Worm (Caenorhabditis elegans) whole organism, late embryonic: Measurements from ENCODE around the gene nuo-4.

Experiments used
- C08G9.2 ChIP-seq: sonication (generic microtip); optimal IDR thresholded peaks from 2 replicates; lab custom pipeline; 2016; ENCODE audit warnings: mild to moderate bottlenecking, missing genetic modification characterization, moderate library complexity, missing compliant biosample characterization
- C38D4.7 ChIP-seq: fragments of 200-800 bp; sonication (Bioruptor generic); optimal IDR thresholded peaks from 2 replicates; lab custom pipeline; 2018; ENCODE audit warnings: mild to moderate bottlenecking, missing genetic modification characterization, moderate library complexity, missing compliant biosample characterization
- F13H6.1 ChIP-seq: sonication (generic microtip); optimal IDR thresholded peaks from 2 replicates; lab custom pipeline; 2016; ENCODE audit warnings: missing genetic modification characterization, missing compliant biosample characterization
- K09A11.1 ChIP-seq: sonication (generic microtip); optimal IDR thresholded peaks from 2 replicates; lab custom pipeline; 2017; ENCODE audit warnings: antibody characterized with exemption, mild to moderate bottlenecking, missing genetic modification characterization, missing compliant biosample characterization; ENCODE audit not compliant: insufficient read depth
- ahr-1 ChIP-seq: sonication (generic microtip); optimal IDR thresholded peaks from 2 replicates; lab custom pipeline; 2016; ENCODE audit warnings: missing genetic modification characterization, missing compliant biosample characterization
- ama-1 ChIP-seq: fragments of 150-350 bp; optimal IDR thresholded peaks from 2 replicates; lab custom pipeline; 2014
- ceh-14 ChIP-seq: sonication (generic microtip); optimal IDR thresholded peaks from 2 replicates; lab custom pipeline; 2016; ENCODE audit warnings: missing genotype, missing genetic modification characterization, missing compliant biosample characterization
- ceh-18 ChIP-seq: sonication (generic microtip); optimal IDR thresholded peaks from 2 replicates; lab custom pipeline; 2016; ENCODE audit warnings: missing genetic modification characterization, missing compliant biosample characterization
- ceh-2 ChIP-seq: sonication (generic microtip); optimal IDR thresholded peaks from 2 replicates; lab custom pipeline; 2016; ENCODE audit warnings: missing genotype, missing genetic modification characterization, missing compliant biosample characterization
- ceh-31 ChIP-seq: sonication (generic microtip); optimal IDR thresholded peaks from 2 replicates; lab custom pipeline; 2016; ENCODE audit warnings: missing genetic modification characterization, missing compliant biosample characterization
- ceh-45 ChIP-seq: fragments of 200-800 bp; sonication (Bioruptor generic); IDR thresholded peaks from 2 replicates; pipeline ENCODE4 v1.3.6; 2022; ENCODE audit warnings: missing genetic modification reagents, missing genetic modification characterization, missing compliant biosample characterization
- ceh-6 ChIP-seq: fragments of 200-800 bp; sonication (Bioruptor generic); optimal IDR thresholded peaks from 2 replicates; lab custom pipeline; 2018; ENCODE audit warnings: mild to moderate bottlenecking, missing genetic modification characterization, missing compliant biosample characterization
- ceh-9 ChIP-seq: sonication (generic microtip); optimal IDR thresholded peaks from 2 replicates; lab custom pipeline; 2016; ENCODE audit warnings: mild to moderate bottlenecking, missing genetic modification characterization, inconsistent platforms, missing compliant biosample characterization
- che-1 ChIP-seq: sonication (generic microtip); optimal IDR thresholded peaks from 2 replicates; lab custom pipeline; 2016; ENCODE audit warnings: mild to moderate bottlenecking, missing genetic modification characterization, missing compliant biosample characterization
- elt-2 ChIP-seq: sonication (generic microtip); optimal IDR thresholded peaks from 2 replicates; lab custom pipeline; 2016; ENCODE audit warnings: missing genetic modification reagents, missing genetic modification characterization, missing compliant biosample characterization
- ets-4 ChIP-seq: sonication (generic microtip); optimal IDR thresholded peaks from 2 replicates; lab custom pipeline; 2016; ENCODE audit warnings: missing genetic modification characterization, missing compliant biosample characterization
- eyg-1 ChIP-seq: sonication (generic microtip); optimal IDR thresholded peaks from 2 replicates; lab custom pipeline; 2016; ENCODE audit warnings: missing genotype, missing genetic modification characterization, missing compliant biosample characterization
- fax-1 ChIP-seq: sonication (generic microtip); optimal IDR thresholded peaks from 2 replicates; lab custom pipeline; 2016; ENCODE audit warnings: missing genotype, missing genetic modification characterization, missing compliant biosample characterization
- fkh-10 ChIP-seq: fragments of 150-350 bp; optimal IDR thresholded peaks from 2 replicates; lab custom pipeline; 2014; ENCODE audit warnings: missing biosample characterization, missing genetic modification reagents, missing genetic modification characterization
- fkh-6 ChIP-seq: sonication (generic microtip); optimal IDR thresholded peaks from 2 replicates; lab custom pipeline; 2016; ENCODE audit warnings: missing genetic modification characterization, missing compliant biosample characterization
- gmeb-2 ChIP-seq: sonication (generic microtip); optimal IDR thresholded peaks from 2 replicates; lab custom pipeline; 2016; ENCODE audit warnings: missing genetic modification characterization, inconsistent platforms, missing compliant biosample characterization
- hlh-13 ChIP-seq: fragments of 200-800 bp; sonication (Bioruptor generic); optimal IDR thresholded peaks from 2 replicates; lab custom pipeline; 2018; ENCODE audit warnings: mild to moderate bottlenecking, missing genetic modification characterization, missing compliant biosample characterization
- hlh-15 ChIP-seq: sonication (generic microtip); optimal IDR thresholded peaks from 2 replicates; lab custom pipeline; 2016; ENCODE audit warnings: missing genetic modification characterization, missing compliant biosample characterization
- hlh-6 ChIP-seq: sonication (generic microtip); optimal IDR thresholded peaks from 2 replicates; lab custom pipeline; 2016; ENCODE audit warnings: missing genotype, missing genetic modification characterization, missing compliant biosample characterization
- hlh-8 ChIP-seq: sonication (generic microtip); optimal IDR thresholded peaks from 2 replicates; lab custom pipeline; 2016; ENCODE audit warnings: missing genotype, missing genetic modification characterization, missing compliant biosample characterization
- lim-6 ChIP-seq: sonication (generic microtip); optimal IDR thresholded peaks from 2 replicates; lab custom pipeline; 2016; ENCODE audit warnings: missing genetic modification characterization, missing compliant biosample characterization
- madf-2 ChIP-seq: sonication (generic microtip); optimal IDR thresholded peaks from 2 replicates; lab custom pipeline; 2017; ENCODE audit warnings: missing genetic modification characterization, missing compliant biosample characterization
- mec-3 ChIP-seq: sonication (generic microtip); optimal IDR thresholded peaks from 2 replicates; lab custom pipeline; 2016; ENCODE audit warnings: borderline replicate concordance, missing genetic modification characterization, missing compliant biosample characterization
- nfya-1 ChIP-seq: sonication (generic microtip); optimal IDR thresholded peaks from 2 replicates; lab custom pipeline; 2017; ENCODE audit warnings: missing genetic modification characterization, mild to moderate bottlenecking, missing compliant biosample characterization, antibody characterized with exemption, moderate library complexity
- nhr-11 ChIP-seq: fragments of 150-350 bp; optimal IDR thresholded peaks from 2 replicates; lab custom pipeline; 2014; ENCODE audit warnings: missing biosample characterization, missing genetic modification characterization
- nhr-232 ChIP-seq: sonication (generic microtip); optimal IDR thresholded peaks from 2 replicates; lab custom pipeline; 2016; ENCODE audit warnings: missing genetic modification characterization, missing compliant biosample characterization
- pag-3 ChIP-seq: sonication (generic microtip); optimal IDR thresholded peaks from 2 replicates; lab custom pipeline; 2016; ENCODE audit warnings: missing compliant biosample characterization, missing genetic modification characterization, borderline replicate concordance
- pat-9 ChIP-seq: fragments of 200-800 bp; sonication (Bioruptor generic); optimal IDR thresholded peaks from 2 replicates; lab custom pipeline; 2018; ENCODE audit warnings: mild to moderate bottlenecking, missing genetic modification characterization, moderate library complexity, missing compliant biosample characterization
- pha-2 ChIP-seq: sonication (generic microtip); optimal IDR thresholded peaks from 2 replicates; lab custom pipeline; 2017; ENCODE audit warnings: mild to moderate bottlenecking, missing genetic modification characterization, missing compliant biosample characterization
- pha-4 ChIP-seq: fragments of 150-350 bp; optimal IDR thresholded peaks from 2 replicates; lab custom pipeline; 2018; ENCODE audit warnings: missing biosample characterization, missing genetic modification reagents, missing genetic modification characterization
- pqm-1 ChIP-seq: sonication (generic microtip); optimal IDR thresholded peaks from 2 replicates; lab custom pipeline; 2016; ENCODE audit warnings: missing genetic modification characterization, missing compliant biosample characterization
- pros-1 ChIP-seq: fragments of 150-350 bp; optimal IDR thresholded peaks from 2 replicates; lab custom pipeline; 2014; ENCODE audit warnings: missing biosample characterization, missing genetic modification reagents, missing genetic modification characterization
- ref-2 ChIP-seq: sonication (generic microtip); optimal IDR thresholded peaks from 2 replicates; lab custom pipeline; 2016; ENCODE audit warnings: missing genetic modification characterization, missing compliant biosample characterization
- rnt-1 ChIP-seq: sonication (generic microtip); optimal IDR thresholded peaks from 2 replicates; lab custom pipeline; 2016; ENCODE audit warnings: missing genetic modification characterization, missing compliant biosample characterization
- sdc-2 ChIP-seq: sonication (generic microtip); optimal IDR thresholded peaks from 2 replicates; lab custom pipeline; 2016; ENCODE audit warnings: missing genotype, missing genetic modification characterization, missing compliant biosample characterization
- sox-2 ChIP-seq: fragments of 200-800 bp; sonication (Bioruptor generic); IDR thresholded peaks from 2 replicates; pipeline ENCODE4 v1.3.6; 2022; ENCODE audit warnings: missing genetic modification reagents, missing genetic modification characterization, missing compliant biosample characterization
- sox-4 ChIP-seq: sonication (generic microtip); optimal IDR thresholded peaks from 2 replicates; lab custom pipeline; 2017; ENCODE audit warnings: mild to moderate bottlenecking, missing genetic modification characterization, inconsistent platforms, missing compliant biosample characterization
- syd-9 ChIP-seq: sonication (generic microtip); optimal IDR thresholded peaks from 2 replicates; lab custom pipeline; 2016; ENCODE audit warnings: mild to moderate bottlenecking, missing genetic modification characterization, moderate library complexity, missing compliant biosample characterization
- tbx-2 ChIP-seq: sonication (generic microtip); optimal IDR thresholded peaks from 2 replicates; lab custom pipeline; 2016; ENCODE audit warnings: missing genetic modification characterization, missing compliant biosample characterization
- tbx-7 ChIP-seq: sonication (generic microtip); optimal IDR thresholded peaks from 2 replicates; lab custom pipeline; 2016; ENCODE audit warnings: missing genotype, missing genetic modification characterization, missing compliant biosample characterization
- unc-3 ChIP-seq, 2 experiments: fragments of 200-800 bp in 1 of 2; sonication (Bioruptor generic) in 1 of 2; sonication (generic microtip) in 1 of 2; conservative IDR thresholded peaks in 1 of 2; optimal IDR thresholded peaks in 1 of 2; 2 replicates each; pipeline versions ENCODE4 v1.3.6 to Lab custom; 2016 to 2022; ENCODE audit warnings: missing compliant biosample characterization in 2 of 2, missing genetic modification characterization in 2 of 2, missing genetic modification reagents in 1 of 2
- unc-42 ChIP-seq: sonication (generic microtip); optimal IDR thresholded peaks from 2 replicates; lab custom pipeline; 2016; ENCODE audit warnings: missing genotype, missing genetic modification characterization, missing compliant biosample characterization
- unc-86 ChIP-seq: sonication (generic microtip); optimal IDR thresholded peaks from 2 replicates; lab custom pipeline; 2016; ENCODE audit warnings: missing genetic modification characterization, missing compliant biosample characterization
- zip-5 ChIP-seq: sonication (generic microtip); optimal IDR thresholded peaks from 2 replicates; lab custom pipeline; 2016; ENCODE audit warnings: missing genetic modification characterization, missing compliant biosample characterization
- ztf-16 ChIP-seq: sonication (generic microtip); optimal IDR thresholded peaks from 2 replicates; lab custom pipeline; 2017; ENCODE audit warnings: missing genetic modification characterization, missing compliant biosample characterization

The nuo-4 gene

ce11 chrIII:7199467-7199866, 40.9 kb upstream of the nuo-4 start:
- TF ChIP-seq sox-2 (no peak), madf-2 (no peak), pag-3 (tag; lab: Kevin White, UChicago) (no peak), pha-4 (tag; lab: Kevin White, UChicago) (no peak), hlh-6 (no peak), ama-1 (no peak), ets-4 (tag; lab: Kevin White, UChicago) (no peak), eyg-1 (no peak), mec-3 (tag; lab: Kevin White, UChicago) (no peak), hlh-13 (GFP tag; lab: Kevin White, UChicago) (no peak), pat-9 (no peak), F13H6.1 (no peak)

ce11 chrIII:7198838-7199237, 40.2 kb upstream of the nuo-4 start, which contains the start of gene pfd-5:
Gene pfd-5, minus strand, starts transcription at chrIII:7198884.
- no peak for TF ChIP-seq ceh-45 (GFP tag; lab: Robert Waterston, UW)
- peak; percentile 73 for TF ChIP-seq ceh-14 (tag; lab: Kevin White, UChicago)
- peak; percentile 92 for TF ChIP-seq C08G9.2 (tag; lab: Kevin White, UChicago)
- no peak for TF ChIP-seq K09A11.1 (tag; lab: Kevin White, UChicago)
- peak; percentile 11 for TF ChIP-seq hlh-15 (tag; lab: Kevin White, UChicago)
- TF ChIP-seq ztf-16, result peak; percentile 43
- peak; percentile 90 for TF ChIP-seq ets-4 (tag; lab: Kevin White, UChicago)
- peak; percentile 90 for TF ChIP-seq zip-5
- peak; percentile 91 for TF ChIP-seq ceh-31 (tag; lab: Kevin White, UChicago)
- no peak for TF ChIP-seq fkh-10 (GFP tag; lab: Kevin White, UChicago)
- TF ChIP-seq nfya-1 (tag; lab: Kevin White, UChicago), result peak; percentile 46
- peak; percentile 95 for TF ChIP-seq ceh-2
- peak; percentile 69 for TF ChIP-seq elt-2 (tag; lab: Kevin White, UChicago)
- TF ChIP-seq pha-2, result peak; percentile 34
- peak; percentile 5 for TF ChIP-seq che-1 (tag; lab: Kevin White, UChicago)
- TF ChIP-seq sdc-2 (tag; lab: Kevin White, UChicago), result peak; percentile 21
- no peak for TF ChIP-seq pha-4 (tag; lab: Kevin White, UChicago)
- TF ChIP-seq fkh-6, result peak; percentile 47
- TF ChIP-seq fax-1 (tag; lab: Kevin White, UChicago), result peak; percentile 74
- no peak for TF ChIP-seq sox-4 (tag; lab: Kevin White, UChicago)
- no peak for TF ChIP-seq ceh-9 (tag; lab: Kevin White, UChicago)
- TF ChIP-seq tbx-7 (tag; lab: Kevin White, UChicago), result peak; percentile 90
- no peak for TF ChIP-seq pat-9
- peak; percentile 58 for TF ChIP-seq pqm-1
- TF ChIP-seq rnt-1, result peak; percentile 47
- TF ChIP-seq C38D4.7 (GFP tag; lab: Kevin White, UChicago), result no peak
- no peak for TF ChIP-seq nhr-11 (tag; lab: Kevin White, UChicago)
- peak; percentile 87 for TF ChIP-seq tbx-2 (tag; lab: Kevin White, UChicago)
- peak; percentile 9 for TF ChIP-seq hlh-6
- TF ChIP-seq ref-2 (tag; lab: Kevin White, UChicago), result peak; percentile 84
- no peak; the same call in 1 of the 2 replicates for TF ChIP-seq unc-3 (GFP tag; conservative IDR thresholded peaks at IDR 0.05; lab: Robert Waterston, UW)
- TF ChIP-seq unc-3 (tag; optimal IDR thresholded peaks at IDR 0.05; lab: Kevin White, UChicago), result peak; percentile 12
- TF ChIP-seq ceh-6 (GFP tag; lab: Kevin White, UChicago), result no peak
- peak; percentile 29 for TF ChIP-seq eyg-1
- no peak for TF ChIP-seq pros-1
- TF ChIP-seq syd-9 (tag; lab: Kevin White, UChicago), result no peak
- TF ChIP-seq ahr-1, result peak; percentile 20
- no peak for TF ChIP-seq nhr-232 (tag; lab: Kevin White, UChicago)
- peak; percentile 94 for TF ChIP-seq hlh-8 (tag; lab: Kevin White, UChicago)
- peak; percentile 18 for TF ChIP-seq gmeb-2 (tag; lab: Kevin White, UChicago)
- TF ChIP-seq ceh-18 (tag; lab: Kevin White, UChicago), result no peak
- TF ChIP-seq unc-42 (tag; lab: Kevin White, UChicago), result peak; percentile 23
- TF ChIP-seq unc-86 (tag; lab: Kevin White, UChicago), result peak; percentile 51
- TF ChIP-seq lim-6 (tag; lab: Kevin White, UChicago), result peak; percentile 51
- TF ChIP-seq madf-2, result peak; percentile 20
